Worm (Caenorhabditis elegans) whole organism, L1 larva: ENCODE data around the gene grld-1.

Experiments used
- C34B4.2 ChIP-seq: sonication (generic microtip); optimal IDR thresholded peaks from 2 replicates; lab custom pipeline; 2017; ENCODE audit warnings: mild to moderate bottlenecking, missing genetic modification characterization, missing compliant biosample characterization
- alr-1 ChIP-seq: fragments of 200-800 bp; sonication (Bioruptor generic); optimal IDR thresholded peaks from 2 replicates; lab custom pipeline; 2018; ENCODE audit warnings: borderline replicate concordance, mild to moderate bottlenecking, missing genetic modification characterization, missing compliant biosample characterization
- aly-2 ChIP-seq: fragments of 150-350 bp; optimal IDR thresholded peaks from 2 replicates; lab custom pipeline; 2014; ENCODE audit warnings: missing biosample characterization, missing genetic modification characterization
- ama-1 ChIP-seq: fragments of 150-350 bp; optimal IDR thresholded peaks from 2 replicates; lab custom pipeline; 2014
- blmp-1 ChIP-seq: fragments of 150-350 bp; optimal IDR thresholded peaks from 2 replicates; lab custom pipeline; 2014; ENCODE audit warnings: missing biosample characterization, missing genetic modification characterization
- ceh-82 ChIP-seq, 3 experiments: fragments of 150-350 bp in 1 of 3; sonication (generic microtip) in 2 of 3; optimal IDR thresholded peaks; 2 replicates each; lab custom pipeline; 2014 to 2017; ENCODE audit warnings: missing biosample characterization in 3 of 3, missing genetic modification characterization in 3 of 3
- ceh-88 ChIP-seq: fragments of 200-800 bp; sonication (Bioruptor generic); IDR thresholded peaks from 2 replicates; pipeline ENCODE4 v1.3.6; 2022; ENCODE audit warnings: missing genetic modification characterization, missing compliant biosample characterization
- ceh-90 ChIP-seq: sonication (generic microtip); optimal IDR thresholded peaks from 2 replicates; lab custom pipeline; 2016; ENCODE audit warnings: missing genetic modification characterization, missing compliant biosample characterization
- dsc-1 ChIP-seq: sonication (generic microtip); optimal IDR thresholded peaks from 2 replicates; lab custom pipeline; 2016; ENCODE audit warnings: mild to moderate bottlenecking, missing genetic modification characterization, missing compliant biosample characterization
- efl-1 ChIP-seq, 4 experiments: fragments of 150-350 bp; optimal IDR thresholded peaks in 3 of 4; peaks in 1 of 4; 1 replicate in 1 of 4; 2 replicates in 3 of 4; lab custom pipeline; 2014; ENCODE audit warnings: missing biosample characterization in 2 of 4, missing genetic modification characterization in 2 of 4, missing genetic modification reagents in 2 of 4
- efl-3 ChIP-seq: fragments of 200-800 bp; sonication (Bioruptor generic); optimal IDR thresholded peaks from 2 replicates; lab custom pipeline; 2018; ENCODE audit warnings: mild to moderate bottlenecking, missing genetic modification characterization, missing compliant biosample characterization
- egl-13 ChIP-seq: sonication (generic microtip); optimal IDR thresholded peaks from 2 replicates; lab custom pipeline; 2016; ENCODE audit warnings: missing genotype, missing genetic modification reagents, missing genetic modification characterization, missing compliant biosample characterization
- egl-27 ChIP-seq, 2 experiments: fragments of 150-350 bp in 1 of 2; sonication (generic microtip); optimal IDR thresholded peaks; 3 replicates each; lab custom pipeline; 2017 to 2018; ENCODE audit warnings: missing biosample characterization in 2 of 2, missing genetic modification characterization in 2 of 2, missing genetic modification reagents in 2 of 2
- elt-2 ChIP-seq: sonication (generic microtip); optimal IDR thresholded peaks from 2 replicates; lab custom pipeline; 2016; ENCODE audit warnings: missing genetic modification characterization, mild to moderate bottlenecking, inconsistent platforms, missing compliant biosample characterization, missing genetic modification reagents
- fkh-4 ChIP-seq: sonication (generic microtip); optimal IDR thresholded peaks from 2 replicates; lab custom pipeline; 2016; ENCODE audit warnings: missing compliant biosample characterization, missing genetic modification characterization, borderline replicate concordance
- fos-1 ChIP-seq: fragments of 150-350 bp; optimal IDR thresholded peaks from 2 replicates; lab custom pipeline; 2014; ENCODE audit warnings: missing biosample characterization, missing genetic modification characterization
- jun-1 ChIP-seq: fragments of 150-350 bp; optimal IDR thresholded peaks from 2 replicates; lab custom pipeline; 2014; ENCODE audit warnings: missing biosample characterization, missing genetic modification reagents, missing genetic modification characterization
- lin-35 ChIP-seq, 2 experiments: fragments of 150-350 bp; optimal IDR thresholded peaks; 2 replicates each; lab custom pipeline; 2014; ENCODE audit warnings: missing biosample characterization in 2 of 2, missing genetic modification characterization in 2 of 2, missing genetic modification reagents in 2 of 2
- lin-39 ChIP-seq: fragments of 150-350 bp; optimal IDR thresholded peaks from 2 replicates; lab custom pipeline; 2014; ENCODE audit warnings: missing biosample characterization, missing genetic modification reagents, missing genetic modification characterization
- mdl-1 ChIP-seq, 2 experiments: fragments of 150-350 bp; optimal IDR thresholded peaks; 2 replicates each; lab custom pipeline; 2014 to 2017; ENCODE audit warnings: missing biosample characterization in 2 of 2, missing genetic modification characterization in 2 of 2, inconsistent platforms in 1 of 2
- mef-2 ChIP-seq: fragments of 150-350 bp; optimal IDR thresholded peaks from 2 replicates; lab custom pipeline; 2014; ENCODE audit warnings: missing biosample characterization, missing genetic modification characterization
- mep-1 ChIP-seq: fragments of 150-350 bp; optimal IDR thresholded peaks from 2 replicates; lab custom pipeline; 2014; ENCODE audit warnings: missing biosample characterization, missing genetic modification characterization
- nhr-11 ChIP-seq: fragments of 150-350 bp; optimal IDR thresholded peaks from 2 replicates; lab custom pipeline; 2014; ENCODE audit warnings: missing biosample characterization, missing genetic modification characterization
- nhr-19 ChIP-seq: fragments of 200-800 bp; sonication (Bioruptor generic); conservative IDR thresholded peaks from 2 replicates; pipeline ENCODE4 v1.3.6; 2022; ENCODE audit warnings: missing genetic modification characterization, missing compliant biosample characterization
- nhr-20 ChIP-seq: sonication (generic microtip); optimal IDR thresholded peaks from 2 replicates; lab custom pipeline; 2016; ENCODE audit warnings: mild to moderate bottlenecking, missing genetic modification characterization, missing compliant biosample characterization
- nhr-76 ChIP-seq: sonication (generic microtip); optimal IDR thresholded peaks from 2 replicates; lab custom pipeline; 2017; ENCODE audit warnings: missing biosample characterization, missing genetic modification characterization
- nhr-77 ChIP-seq: fragments of 150-350 bp; optimal IDR thresholded peaks from 2 replicates; lab custom pipeline; 2014; ENCODE audit warnings: missing biosample characterization, missing genetic modification characterization
- nhr-84 ChIP-seq: sonication (generic microtip); optimal IDR thresholded peaks from 2 replicates; lab custom pipeline; 2017; ENCODE audit warnings: missing biosample characterization, missing genetic modification characterization
- nhr-85 ChIP-seq: sonication (generic microtip); peaks from one replicate; lab custom pipeline; 2016; ENCODE audit warnings: missing genetic modification characterization, inconsistent platforms, missing compliant biosample characterization
- pqm-1 ChIP-seq: sonication (generic microtip); optimal IDR thresholded peaks from 3 replicates; lab custom pipeline; 2017; ENCODE audit warnings: missing biosample characterization, missing genetic modification characterization
- rnt-1 ChIP-seq: sonication (generic microtip); optimal IDR thresholded peaks from 2 replicates; lab custom pipeline; 2016; ENCODE audit warnings: mild to moderate bottlenecking, missing genetic modification characterization, moderate library complexity, missing compliant biosample characterization
- skn-1 ChIP-seq: fragments of 150-350 bp; optimal IDR thresholded peaks from 2 replicates; lab custom pipeline; 2014; ENCODE audit warnings: missing biosample characterization, missing genetic modification characterization
- snu-23 ChIP-seq: sonication (generic microtip); optimal IDR thresholded peaks from 2 replicates; lab custom pipeline; 2016; ENCODE audit warnings: missing genetic modification characterization, missing compliant biosample characterization
- sox-4 ChIP-seq: sonication (generic microtip); optimal IDR thresholded peaks from 2 replicates; lab custom pipeline; 2016; ENCODE audit warnings: missing genetic modification characterization, missing compliant biosample characterization
- swsn-7 ChIP-seq: sonication (generic microtip); optimal IDR thresholded peaks from 2 replicates; lab custom pipeline; 2016; ENCODE audit warnings: missing genetic modification characterization, missing compliant biosample characterization
- unc-30 ChIP-seq: sonication (generic microtip); optimal IDR thresholded peaks from 2 replicates; lab custom pipeline; 2017; ENCODE audit warnings: missing biosample characterization, missing genetic modification characterization
- unc-86 ChIP-seq: sonication (generic microtip); optimal IDR thresholded peaks from 2 replicates; lab custom pipeline; 2016; ENCODE audit warnings: missing genetic modification characterization, missing compliant biosample characterization
- zag-1 ChIP-seq: fragments of 150-350 bp; optimal IDR thresholded peaks from 2 replicates; lab custom pipeline; 2014; ENCODE audit warnings: missing biosample characterization, missing genetic modification characterization
- zip-4 ChIP-seq: fragments of 200-800 bp; sonication (Bioruptor generic); optimal IDR thresholded peaks from 2 replicates; lab custom pipeline; 2018; ENCODE audit warnings: mild to moderate bottlenecking, missing genetic modification characterization, moderate library complexity, missing compliant biosample characterization
- ztf-4 ChIP-seq: fragments of 150-350 bp; optimal IDR thresholded peaks from 2 replicates; lab custom pipeline; 2014; ENCODE audit warnings: missing biosample characterization, missing genetic modification characterization

grld-1 gene

DNA sequence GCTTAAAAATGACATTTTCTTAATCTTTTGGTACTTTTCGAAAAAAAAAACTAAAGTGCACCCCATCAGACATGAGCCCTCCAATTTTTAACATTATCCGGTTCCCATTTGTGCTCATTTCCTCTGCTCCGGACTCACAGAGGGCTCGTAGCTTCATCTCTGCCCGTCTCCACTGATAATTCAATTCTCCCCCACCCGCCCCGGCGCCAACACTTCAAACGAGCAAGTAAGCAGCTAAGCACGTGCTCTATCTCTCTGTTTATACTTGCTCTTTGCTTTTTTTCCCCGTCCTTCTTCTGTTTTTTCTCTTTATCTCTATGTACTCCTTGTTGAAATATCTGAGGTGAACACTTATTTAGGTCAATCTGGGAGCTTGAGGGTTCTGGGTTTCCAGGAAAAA is 46.5 kb downstream of the grld-1 start, which contains the start of gene T05C7.9 (continued):
- TF ChIP-seq nhr-19 (GFP tag; lab: Robert Waterston, UW): no peak
- TF ChIP-seq elt-2 (tag; lab: Kevin White, UChicago): no peak
- peak; percentile 9 for TF ChIP-seq nhr-77 (tag; lab: Kevin White, UChicago)
- TF ChIP-seq nhr-85: no peak
- no peak for TF ChIP-seq ceh-88 (GFP tag; lab: Robert Waterston, UW)
- TF ChIP-seq rnt-1 (tag; lab: Kevin White, UChicago): peak; percentile 13
- TF ChIP-seq swsn-7 (tag; lab: Kevin White, UChicago): no peak
- TF ChIP-seq egl-13 (tag; lab: Kevin White, UChicago): no peak
- no peak for TF ChIP-seq efl-3 (GFP tag; lab: Kevin White, UChicago)
- no peak for TF ChIP-seq egl-27 (tag; optimal IDR thresholded peaks at IDR 0.05; lab: Kevin White, UChicago)
- TF ChIP-seq sox-4 (tag; lab: Kevin White, UChicago): no peak
- TF ChIP-seq ceh-82 (tag; optimal IDR thresholded peaks at IDR 0.05; lab: Kevin White, UChicago): peak in 1 of 3 experiments; percentile 3
- TF ChIP-seq zip-4 (GFP tag; lab: Kevin White, UChicago): no peak
- no peak for TF ChIP-seq nhr-11
- TF ChIP-seq zag-1 (tag; lab: Kevin White, UChicago): no peak
- no peak for TF ChIP-seq snu-23
- no peak for TF ChIP-seq efl-1 (optimal IDR thresholded peaks at IDR 0.05; lab: Kevin White, UChicago)
- peak in 1 of 2 experiments; percentile 87 for TF ChIP-seq efl-1 (GFP tag; optimal IDR thresholded peaks at IDR 0.05 in 1 of 2; lab: Kevin White, UChicago)
- no peak for TF ChIP-seq ama-1
- TF ChIP-seq alr-1 (tag; lab: Kevin White, UChicago): no peak
- TF ChIP-seq nhr-76 (tag; lab: Kevin White, UChicago): no peak
- peak; percentile 17 for TF ChIP-seq skn-1
- no peak for TF ChIP-seq nhr-20 (tag; lab: Kevin White, UChicago)
- no peak for TF ChIP-seq lin-35 (GFP tag; optimal IDR thresholded peaks at IDR 0.05; lab: Kevin White, UChicago)
- no peak for TF ChIP-seq blmp-1 (tag; lab: Kevin White, UChicago)
- no peak for TF ChIP-seq jun-1 (tag; lab: Kevin White, UChicago)
- no peak for TF ChIP-seq unc-30
- TF ChIP-seq C34B4.2: no peak
- TF ChIP-seq pqm-1 (tag; lab: Kevin White, UChicago): no peak
- TF ChIP-seq ztf-4 (tag; lab: Kevin White, UChicago): no peak
- no peak for TF ChIP-seq mep-1
- TF ChIP-seq mdl-1 (tag; optimal IDR thresholded peaks at IDR 0.05; lab: Kevin White, UChicago): peak in 1 of 2 experiments; percentile 44
- no peak for TF ChIP-seq aly-2 (tag; lab: Kevin White, UChicago)
- TF ChIP-seq mef-2 (tag; lab: Kevin White, UChicago): no peak
- no peak for TF ChIP-seq fos-1 (tag; lab: Kevin White, UChicago)
- TF ChIP-seq ceh-90 (tag; lab: Kevin White, UChicago): no peak
- TF ChIP-seq nhr-84: no peak
- no peak for TF ChIP-seq unc-86 (tag; lab: Kevin White, UChicago)

ce11 chrIV:78206-78605 is 47.5 kb downstream of the grld-1 start:
- peak; percentile 22 for TF ChIP-seq nhr-85
- TF ChIP-seq lin-39: no peak

DNA sequence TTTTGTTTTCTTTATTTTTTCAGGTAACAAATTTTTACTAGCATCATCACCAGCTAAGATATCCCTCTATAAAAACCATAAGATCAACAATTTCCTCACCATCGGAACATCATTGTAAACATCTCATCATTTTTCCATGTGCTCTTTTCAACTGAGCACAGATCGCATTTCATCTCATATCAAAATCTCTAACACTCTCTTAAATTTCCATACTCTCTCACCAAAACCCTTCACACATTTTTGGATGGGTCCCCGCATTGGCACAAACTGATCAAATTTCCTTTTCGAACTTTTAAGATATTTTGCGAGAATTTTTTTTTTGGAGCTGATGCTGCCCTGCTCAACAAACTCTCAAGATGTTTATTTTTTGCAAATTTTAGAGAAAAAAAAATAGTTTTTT is 48.3 kb downstream of the grld-1 start:
- TF ChIP-seq fkh-4 (tag; lab: Kevin White, UChicago): no peak
- TF ChIP-seq dsc-1 (tag; lab: Kevin White, UChicago): no peak
- no peak for TF ChIP-seq efl-1 (optimal IDR thresholded peaks at IDR 0.05; lab: Kevin White, UChicago)
- TF ChIP-seq efl-1 (GFP tag; optimal IDR thresholded peaks at IDR 0.05 in 1 of 2; lab: Kevin White, UChicago): peak in 1 of 2 experiments; percentile 70
